Worm (Caenorhabditis elegans): Measurements from ENCODE around the gene sre-50.

sre-50 gene

DNA sequence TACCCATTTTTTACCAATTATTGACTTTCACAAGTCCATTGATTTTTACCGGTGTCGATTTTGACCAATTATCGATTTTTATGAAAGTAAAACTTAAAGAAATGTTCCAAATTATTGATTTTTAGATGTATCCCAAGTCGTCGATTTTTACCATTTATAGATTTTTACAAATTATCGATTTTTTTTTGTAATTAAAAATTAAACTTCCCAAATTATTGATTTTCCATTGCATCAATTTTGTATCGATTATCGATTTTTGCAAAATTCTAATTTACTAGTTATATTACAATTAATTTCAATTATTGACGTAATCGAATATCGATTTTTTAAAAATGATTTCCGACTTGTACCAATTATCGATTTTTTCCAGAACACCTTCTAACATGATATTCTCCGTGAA is at the start of gene sre-50:
TSS of gene sre-50 (plus strand) at position 384 of the 400 bp plus-strand sequence.
- TF ChIP-seq T22C8.4 (GFP tag; IDR thresholded peaks at IDR 0.05): peak; percentile 67; the same call in 1 of the 2 replicates
- no peak for TF ChIP-seq med-1 (GFP tag; optimal IDR thresholded peaks at IDR 0.05; ENCODE audit: insufficient read depth)
- TF ChIP-seq cog-1 (tag; optimal IDR thresholded peaks at IDR 0.05): no peak

DNA sequence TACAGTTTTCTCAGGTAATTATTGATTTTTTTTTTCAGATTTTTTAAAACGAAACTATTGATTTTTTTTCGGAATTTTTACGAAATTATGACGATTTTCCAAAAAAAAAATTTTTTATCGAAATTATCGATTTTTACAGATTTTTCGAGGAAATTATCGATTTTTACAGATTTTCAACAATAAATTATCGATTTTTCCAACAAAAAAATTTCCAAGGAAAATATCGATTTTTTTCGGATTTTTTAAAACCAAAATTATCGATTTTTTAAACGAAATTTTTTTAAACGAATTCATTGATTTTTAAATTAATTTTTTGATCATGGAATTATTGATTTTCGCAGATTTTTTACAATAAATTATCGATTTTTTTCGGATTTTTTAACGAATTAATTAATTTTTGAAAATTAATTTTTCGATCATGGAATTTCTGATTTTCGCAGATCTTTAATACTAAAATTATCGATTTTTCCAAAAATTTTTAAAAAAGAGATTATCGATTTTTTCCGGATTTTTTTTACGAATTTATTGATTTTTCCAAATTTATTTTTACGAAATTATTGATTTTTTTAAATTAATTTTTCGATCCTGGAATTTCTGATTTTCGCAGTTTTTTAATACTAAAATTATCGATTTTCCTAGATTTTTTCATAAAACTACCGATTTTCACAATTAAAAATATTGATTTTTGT is 47.6 kb upstream of the sre-50 start:
- TF ChIP-seq T22C8.4 (GFP tag; IDR thresholded peaks at IDR 0.05): peak; percentile 79; the same call in 1 of the 2 replicates
- no peak for TF ChIP-seq med-1 (GFP tag; optimal IDR thresholded peaks at IDR 0.05; ENCODE audit: insufficient read depth)

DNA sequence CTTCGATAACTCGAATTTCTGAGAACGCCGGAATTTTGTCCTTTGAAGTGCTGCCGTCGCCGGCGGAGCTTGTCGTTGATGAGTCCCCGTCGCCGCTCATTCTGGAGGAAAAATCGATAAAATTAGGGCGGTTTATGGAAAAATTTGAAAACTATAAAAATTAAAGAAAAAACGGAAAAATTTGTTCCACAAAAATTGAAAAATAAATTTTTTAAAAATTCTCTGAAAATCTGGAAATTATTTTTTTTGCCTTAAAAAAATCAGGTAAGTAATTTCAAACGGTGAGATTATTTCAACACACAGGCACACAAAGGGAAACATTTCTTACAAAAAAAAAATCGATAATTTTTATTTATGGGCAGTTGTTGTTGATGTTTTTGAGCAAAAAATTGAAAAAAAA is 46.8 kb upstream of the sre-50 start, which contains the start of gene parn-2:
TSS of gene parn-2 (minus strand) at position 101 of the 400 bp plus-strand sequence.
- TF ChIP-seq flt-1 (GFP tag; IDR thresholded peaks at IDR 0.05) (no peak), klf-2 (GFP tag; conservative IDR thresholded peaks at IDR 0.05) (no peak), T22C8.4 (GFP tag; IDR thresholded peaks at IDR 0.05) (no peak), ref-1 (GFP tag; conservative IDR thresholded peaks at IDR 0.05) (no peak), med-1 (GFP tag; optimal IDR thresholded peaks at IDR 0.05; ENCODE audit: insufficient read depth) (no peak), cog-1 (tag; optimal IDR thresholded peaks at IDR 0.05) (no peak), ztf-23 (GFP tag; IDR thresholded peaks at IDR 0.05) (no peak), ztf-29 (GFP tag; IDR thresholded peaks at IDR 0.05) (no peak), tab-1 (GFP tag; IDR thresholded peaks at IDR 0.05) (no peak)

DNA sequence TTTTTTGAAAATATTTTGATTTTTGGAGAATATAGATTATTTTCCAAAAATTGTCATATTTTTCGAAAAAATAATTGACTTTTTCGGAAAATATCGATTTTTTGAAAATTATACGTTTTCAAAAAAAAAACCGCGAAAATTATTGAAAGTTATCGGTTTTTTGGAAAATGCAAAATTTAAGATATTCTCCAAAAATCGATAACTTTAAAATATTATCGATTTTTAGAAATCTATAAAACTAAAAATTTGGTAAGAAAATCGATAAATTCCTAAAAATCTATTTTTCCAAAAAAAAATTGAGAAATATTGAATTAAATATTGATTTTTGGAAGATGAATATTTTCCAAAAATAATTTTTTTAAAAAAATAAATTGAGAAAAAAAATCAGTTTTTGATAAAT is 46.2 kb upstream of the sre-50 start:
- TF ChIP-seq cog-1 (tag; optimal IDR thresholded peaks at IDR 0.05): no peak
- TF ChIP-seq T22C8.4 (GFP tag; IDR thresholded peaks at IDR 0.05): 0 out of 2 replicates have a peak, but pooled peaks have one; percentile 8

DNA sequence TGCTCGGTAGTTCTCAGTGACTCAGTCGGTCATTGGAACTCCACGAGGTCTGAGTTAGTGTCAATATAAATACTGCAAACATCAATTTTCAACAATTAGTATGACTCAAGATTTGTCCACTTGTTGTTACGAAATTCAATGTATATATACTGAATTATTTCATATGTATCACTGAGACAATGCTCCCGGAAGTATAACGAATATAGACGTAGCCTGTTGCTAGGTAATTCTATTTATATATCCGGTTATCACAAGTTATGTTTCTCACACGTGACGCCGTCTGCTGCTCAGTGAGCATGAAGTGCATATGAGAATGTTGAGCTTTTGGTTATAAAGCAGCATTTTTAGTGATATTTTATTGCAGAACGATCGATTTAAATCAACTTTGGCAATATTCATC is 42.8 kb upstream of the sre-50 start:
- no peak for TF ChIP-seq med-1 (GFP tag; optimal IDR thresholded peaks at IDR 0.05; ENCODE audit: insufficient read depth)
- no peak for TF ChIP-seq klf-2 (GFP tag; conservative IDR thresholded peaks at IDR 0.05)
- TF ChIP-seq tab-1 (GFP tag; IDR thresholded peaks at IDR 0.05): no peak
- no peak for TF ChIP-seq ztf-23 (GFP tag; IDR thresholded peaks at IDR 0.05)
- no peak for TF ChIP-seq T22C8.4 (GFP tag; IDR thresholded peaks at IDR 0.05)
- TF ChIP-seq ref-1 (GFP tag; conservative IDR thresholded peaks at IDR 0.05): no peak
- no peak for TF ChIP-seq ztf-29 (GFP tag; IDR thresholded peaks at IDR 0.05)
- no peak for TF ChIP-seq flt-1 (GFP tag; IDR thresholded peaks at IDR 0.05)
- no peak for TF ChIP-seq cog-1 (tag; optimal IDR thresholded peaks at IDR 0.05)

DNA sequence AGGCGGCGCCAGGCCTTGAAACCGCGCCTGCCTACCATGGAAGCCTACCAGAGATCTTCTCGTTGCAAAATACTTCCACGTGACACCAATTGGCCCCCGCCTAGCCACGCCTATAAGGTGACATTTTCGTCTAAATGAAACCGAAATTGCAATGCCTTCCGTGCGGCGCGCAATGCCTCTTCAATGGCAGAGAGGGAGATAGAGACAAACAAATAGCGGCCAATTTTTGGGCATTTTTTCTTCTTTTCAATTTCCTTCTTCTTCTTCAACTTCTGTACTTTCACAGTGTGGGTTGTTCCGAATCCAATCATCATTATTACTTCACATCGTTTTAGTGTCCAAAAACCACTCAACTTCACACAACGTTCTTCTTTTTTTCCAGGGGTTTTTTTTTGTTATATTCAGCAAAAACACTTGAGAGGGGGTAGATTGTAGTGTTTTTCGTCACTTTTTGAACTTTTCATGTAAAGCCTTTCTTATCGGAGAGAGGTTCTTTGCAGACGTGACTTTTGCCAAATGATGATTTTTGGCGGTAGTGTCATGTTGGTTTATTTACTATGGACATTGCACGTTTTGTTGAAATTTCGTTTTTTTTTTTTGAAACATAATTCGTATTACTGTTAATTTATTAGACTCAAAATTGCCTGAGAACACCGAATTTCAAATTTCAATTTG is 42.0 kb upstream of the sre-50 start:
- TF ChIP-seq med-1 (GFP tag; optimal IDR thresholded peaks at IDR 0.05; ENCODE audit: insufficient read depth) (no peak), ref-1 (GFP tag; conservative IDR thresholded peaks at IDR 0.05) (no peak), cog-1 (tag; optimal IDR thresholded peaks at IDR 0.05) (no peak), T22C8.4 (GFP tag; IDR thresholded peaks at IDR 0.05) (no peak), flt-1 (GFP tag; IDR thresholded peaks at IDR 0.05) (no peak), ztf-29 (GFP tag; IDR thresholded peaks at IDR 0.05) (no peak), ztf-23 (GFP tag; IDR thresholded peaks at IDR 0.05) (no peak), klf-2 (GFP tag; conservative IDR thresholded peaks at IDR 0.05) (no peak), tab-1 (GFP tag; IDR thresholded peaks at IDR 0.05) (no peak)

DNA sequence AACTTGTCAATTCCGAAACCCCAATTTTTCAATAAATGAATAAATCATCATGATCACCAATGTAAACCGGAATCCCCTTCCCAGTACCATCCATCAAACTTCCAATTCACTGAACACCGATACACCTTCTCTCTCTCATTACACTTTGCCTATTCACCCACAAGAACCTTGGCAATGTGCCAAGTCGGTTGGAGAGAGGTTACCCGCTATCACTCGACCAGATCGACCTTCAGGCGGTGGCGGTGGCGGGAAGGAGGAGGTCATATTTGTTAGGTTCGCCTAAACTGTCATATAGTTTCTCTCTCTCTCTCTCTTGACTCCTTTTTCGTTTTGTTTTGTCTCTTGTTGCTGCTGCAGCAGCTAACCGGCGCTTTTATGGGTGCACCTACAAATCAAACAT is 40.8 kb upstream of the sre-50 start:
- TF ChIP-seq cog-1 (tag; optimal IDR thresholded peaks at IDR 0.05) (no peak), ref-1 (GFP tag; conservative IDR thresholded peaks at IDR 0.05) (no peak), med-1 (GFP tag; optimal IDR thresholded peaks at IDR 0.05; ENCODE audit: insufficient read depth) (no peak), tab-1 (GFP tag; IDR thresholded peaks at IDR 0.05) (no peak), klf-2 (GFP tag; conservative IDR thresholded peaks at IDR 0.05) (no peak), T22C8.4 (GFP tag; IDR thresholded peaks at IDR 0.05) (no peak), flt-1 (GFP tag; IDR thresholded peaks at IDR 0.05) (no peak; the same call in 1 of the 2 replicates), ztf-23 (GFP tag; IDR thresholded peaks at IDR 0.05) (no peak), ztf-29 (GFP tag; IDR thresholded peaks at IDR 0.05) (no peak)

DNA sequence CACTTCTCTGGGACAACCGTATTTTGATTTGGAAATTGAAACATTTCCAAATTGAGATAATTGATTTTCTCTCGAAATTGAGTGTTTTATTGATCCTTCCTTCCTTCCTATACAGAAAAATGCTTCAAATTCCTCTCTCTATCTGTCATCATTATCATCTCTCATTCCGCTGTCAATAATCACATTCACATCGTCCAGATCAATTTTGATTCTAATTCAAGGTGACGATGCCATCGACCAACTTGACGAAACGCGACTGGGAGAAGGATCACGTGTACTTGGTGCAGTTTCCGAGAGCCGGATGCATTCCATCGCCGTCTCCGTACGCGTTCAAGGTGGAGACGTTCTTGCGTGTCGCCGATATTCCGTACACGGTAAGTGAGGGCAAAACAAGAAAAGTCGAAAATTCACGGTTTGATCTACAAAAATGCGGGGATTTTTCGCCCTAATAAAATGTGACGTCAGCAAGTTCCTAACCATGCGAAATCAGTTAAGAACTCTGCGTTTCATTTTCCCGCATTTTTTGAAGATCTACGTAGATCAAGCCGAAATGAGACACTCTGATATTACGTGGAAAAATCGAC is 39.3 kb upstream of the sre-50 start, which contains the start of gene faxc-1:
TSS of gene faxc-1 (plus strand) at position 222 of the 584 bp plus-strand sequence.
- TF ChIP-seq tab-1 (GFP tag; IDR thresholded peaks at IDR 0.05): no peak
- TF ChIP-seq flt-1 (GFP tag; IDR thresholded peaks at IDR 0.05): no peak
- no peak for TF ChIP-seq ref-1 (GFP tag; conservative IDR thresholded peaks at IDR 0.05)
- no peak for TF ChIP-seq klf-2 (GFP tag; conservative IDR thresholded peaks at IDR 0.05)
- no peak for TF ChIP-seq cog-1 (tag; optimal IDR thresholded peaks at IDR 0.05)
- no peak for TF ChIP-seq med-1 (GFP tag; optimal IDR thresholded peaks at IDR 0.05; ENCODE audit: insufficient read depth)

DNA sequence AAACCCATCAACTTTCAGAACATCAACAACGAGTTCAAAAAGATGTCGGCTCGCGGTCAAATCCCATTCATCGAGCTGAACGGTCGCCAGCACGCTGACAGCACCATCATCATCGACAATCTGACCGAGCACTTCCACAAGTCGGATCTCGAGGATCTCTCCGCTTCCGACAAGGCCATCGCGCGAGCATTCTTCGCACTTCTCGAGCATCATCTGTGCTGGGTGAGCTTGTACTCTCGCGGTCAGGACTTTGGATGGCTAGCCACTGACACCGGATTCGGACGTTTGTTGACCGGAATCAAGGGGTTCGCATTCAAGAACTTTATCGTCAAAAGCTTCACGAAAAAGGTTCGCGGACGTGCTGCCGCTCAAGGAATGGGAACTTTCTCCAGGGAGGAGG is 38.5 kb upstream of the sre-50 start:
- TF ChIP-seq ref-1 (GFP tag; conservative IDR thresholded peaks at IDR 0.05): no peak
- no peak for TF ChIP-seq T22C8.4 (GFP tag; IDR thresholded peaks at IDR 0.05)
- no peak for TF ChIP-seq ztf-23 (GFP tag; IDR thresholded peaks at IDR 0.05)
- no peak for TF ChIP-seq flt-1 (GFP tag; IDR thresholded peaks at IDR 0.05)
- no peak for TF ChIP-seq cog-1 (tag; optimal IDR thresholded peaks at IDR 0.05)
- TF ChIP-seq tab-1 (GFP tag; IDR thresholded peaks at IDR 0.05): no peak
- TF ChIP-seq med-1 (GFP tag; optimal IDR thresholded peaks at IDR 0.05; ENCODE audit: insufficient read depth): no peak
- TF ChIP-seq ztf-29 (GFP tag; IDR thresholded peaks at IDR 0.05): no peak

DNA sequence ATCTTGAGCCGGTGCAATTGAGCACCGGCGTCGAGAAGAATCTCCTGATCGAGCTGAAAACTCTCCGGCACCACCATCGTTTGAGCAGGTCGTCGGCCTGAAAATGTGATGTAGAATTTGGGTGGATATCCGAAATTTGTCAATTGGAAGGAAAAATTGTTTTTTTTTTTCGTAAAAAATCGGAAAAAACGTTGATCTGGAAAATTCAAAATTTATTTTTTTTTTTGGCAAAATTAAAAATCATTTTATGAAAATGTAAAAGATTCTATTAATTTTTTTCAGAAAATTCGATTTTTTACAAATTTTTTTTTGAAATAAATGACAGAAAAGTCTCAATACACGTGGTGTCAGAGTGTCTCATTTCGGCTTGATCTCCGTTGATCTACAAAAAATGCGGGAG is 37.2 kb upstream of the sre-50 start, which contains the start of gene tric-1B.1:
TSS of gene tric-1B.1 (minus strand) at position 101 of the 400 bp plus-strand sequence.
- TF ChIP-seq tab-1 (GFP tag; IDR thresholded peaks at IDR 0.05): no peak
- TF ChIP-seq klf-2 (GFP tag; conservative IDR thresholded peaks at IDR 0.05): no peak
- no peak for TF ChIP-seq cog-1 (tag; optimal IDR thresholded peaks at IDR 0.05)
- no peak for TF ChIP-seq ztf-23 (GFP tag; IDR thresholded peaks at IDR 0.05)
- no peak for TF ChIP-seq ref-1 (GFP tag; conservative IDR thresholded peaks at IDR 0.05)
- TF ChIP-seq flt-1 (GFP tag; IDR thresholded peaks at IDR 0.05): no peak
- TF ChIP-seq T22C8.4 (GFP tag; IDR thresholded peaks at IDR 0.05): no peak
- TF ChIP-seq ztf-29 (GFP tag; IDR thresholded peaks at IDR 0.05): no peak
- TF ChIP-seq med-1 (GFP tag; optimal IDR thresholded peaks at IDR 0.05; ENCODE audit: insufficient read depth): no peak

Data from whole organism, midembryonic.